Fruit fly (Drosophila melanogaster): Measurements from ENCODE around the gene unk.

DNA sequence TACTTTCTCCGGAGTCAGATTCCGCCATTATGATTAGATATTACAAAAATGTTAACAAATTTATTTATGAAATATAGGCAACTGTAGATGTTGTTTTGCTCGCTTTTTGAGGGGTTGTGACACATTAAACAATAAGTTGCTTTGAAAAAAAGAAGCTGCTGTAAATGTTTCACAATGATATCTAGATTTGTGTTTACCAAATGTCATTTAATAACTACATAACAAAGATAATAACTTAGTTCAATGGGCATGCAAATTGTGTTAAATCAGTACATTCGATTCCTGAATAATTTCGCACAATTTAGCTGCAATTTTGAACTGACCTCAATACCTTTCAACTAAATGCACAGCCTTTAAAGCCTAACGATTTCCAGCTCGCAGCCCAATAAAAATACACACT is 46.3 kb upstream of the unk start, which contains the start of gene fzo:
- TF ChIP-seq tai (GFP tag; optimal IDR thresholded peaks at IDR 0.05) (no peak), h (GFP tag; optimal IDR thresholded peaks at IDR 0.05) (no peak), psq (GFP tag; optimal IDR thresholded peaks at IDR 0.05) (no peak), rgr (GFP tag; optimal IDR thresholded peaks at IDR 0.05) (no peak), OdsH (GFP tag; optimal IDR thresholded peaks at IDR 0.05) (no peak)
